Worm (Caenorhabditis elegans) whole organism, L3 larva: Measurements from ENCODE around the gene memi-2.

Experiments used
- R02D3.7 ChIP-seq: fragments of 150-350 bp; optimal IDR thresholded peaks from 2 replicates; lab custom pipeline; 2014; ENCODE audit warnings: missing biosample characterization, missing genetic modification characterization
- ZK546.5 ChIP-seq: sonication (generic microtip); optimal IDR thresholded peaks from 2 replicates; lab custom pipeline; 2017; ENCODE audit warnings: missing biosample characterization, missing genetic modification characterization
- aly-2 ChIP-seq: fragments of 150-350 bp; optimal IDR thresholded peaks from 2 replicates; lab custom pipeline; 2014; ENCODE audit warnings: missing biosample characterization, missing genetic modification characterization
- ama-1 ChIP-seq: fragments of 150-350 bp; optimal IDR thresholded peaks from 2 replicates; lab custom pipeline; 2018
- ceh-16 ChIP-seq: sonication (generic microtip); optimal IDR thresholded peaks from 2 replicates; lab custom pipeline; 2017; ENCODE audit warnings: missing biosample characterization, missing genetic modification characterization
- ceh-28 ChIP-seq: fragments of 150-350 bp; optimal IDR thresholded peaks from 2 replicates; lab custom pipeline; 2014; ENCODE audit warnings: missing biosample characterization, missing genetic modification reagents, missing genetic modification characterization
- ceh-82 ChIP-seq: fragments of 150-350 bp; optimal IDR thresholded peaks from 2 replicates; lab custom pipeline; 2014; ENCODE audit warnings: missing biosample characterization, missing genetic modification characterization
- ceh-9 ChIP-seq: sonication (generic microtip); optimal IDR thresholded peaks from 2 replicates; lab custom pipeline; 2018; ENCODE audit warnings: missing biosample characterization, missing genetic modification characterization
- egl-27 ChIP-seq: sonication (generic microtip); optimal IDR thresholded peaks from 4 replicates; lab custom pipeline; 2017; ENCODE audit warnings: missing biosample characterization, missing genetic modification reagents, missing genetic modification characterization
- egl-5 ChIP-seq: fragments of 150-350 bp; optimal IDR thresholded peaks from 2 replicates; lab custom pipeline; 2017; ENCODE audit warnings: missing biosample characterization, missing genetic modification reagents, missing genetic modification characterization, inconsistent platforms
- elt-1 ChIP-seq: fragments of 150-350 bp; optimal IDR thresholded peaks from 2 replicates; lab custom pipeline; 2014; ENCODE audit warnings: missing biosample characterization, missing genetic modification characterization
- elt-2 ChIP-seq: sonication (generic microtip); optimal IDR thresholded peaks from 2 replicates; lab custom pipeline; 2016; ENCODE audit warnings: missing genetic modification reagents, mild to moderate bottlenecking, missing genetic modification characterization, missing compliant biosample characterization
- eor-1 ChIP-seq, 2 experiments: fragments of 150-350 bp; optimal IDR thresholded peaks; 2 replicates each; lab custom pipeline; 2014 to 2018; ENCODE audit warnings: missing biosample characterization in 2 of 2, missing genetic modification characterization in 2 of 2
- fkh-10 ChIP-seq: sonication (generic microtip); optimal IDR thresholded peaks from 2 replicates; lab custom pipeline; 2017; ENCODE audit warnings: missing biosample characterization, missing genetic modification reagents, missing genetic modification characterization
- fkh-2 ChIP-seq: fragments of 150-350 bp; optimal IDR thresholded peaks from 2 replicates; lab custom pipeline; 2014; ENCODE audit warnings: missing biosample characterization, missing genetic modification reagents, missing genetic modification characterization
- fos-1 ChIP-seq: fragments of 150-350 bp; optimal IDR thresholded peaks from 2 replicates; lab custom pipeline; 2014; ENCODE audit warnings: missing biosample characterization, missing genetic modification characterization
- hmg-11 ChIP-seq: sonication (generic microtip); optimal IDR thresholded peaks from 2 replicates; lab custom pipeline; 2016; ENCODE audit warnings: missing genetic modification characterization, missing compliant biosample characterization
- jun-1 ChIP-seq: fragments of 150-350 bp; optimal IDR thresholded peaks from 2 replicates; lab custom pipeline; 2014; ENCODE audit warnings: missing biosample characterization, missing genetic modification reagents, missing genetic modification characterization
- lin-39 ChIP-seq: fragments of 150-350 bp; optimal IDR thresholded peaks from 2 replicates; lab custom pipeline; 2018; ENCODE audit warnings: missing biosample characterization, missing genetic modification reagents, missing genetic modification characterization
- lsy-12 ChIP-seq: sonication (generic microtip); optimal IDR thresholded peaks from 2 replicates; lab custom pipeline; 2016; ENCODE audit warnings: mild to moderate bottlenecking, missing genetic modification characterization, missing compliant biosample characterization
- mml-1 ChIP-seq: fragments of 150-350 bp; sonication (generic microtip); optimal IDR thresholded peaks from 3 replicates; lab custom pipeline; 2014; ENCODE audit warnings: missing biosample characterization, missing genetic modification characterization
- nfya-1 ChIP-seq: sonication (generic microtip); optimal IDR thresholded peaks from 2 replicates; lab custom pipeline; 2017; ENCODE audit warnings: missing genetic modification characterization, mild to moderate bottlenecking, missing compliant biosample characterization, antibody characterized with exemption, moderate library complexity; ENCODE audit not compliant: insufficient read depth
- nhr-11 ChIP-seq: fragments of 150-350 bp; optimal IDR thresholded peaks from 2 replicates; lab custom pipeline; 2014; ENCODE audit warnings: missing biosample characterization, missing genetic modification characterization
- nhr-23 ChIP-seq: fragments of 150-350 bp; optimal IDR thresholded peaks from 2 replicates; lab custom pipeline; 2014; ENCODE audit warnings: missing biosample characterization, missing genetic modification reagents, missing genetic modification characterization
- nhr-237 ChIP-seq: fragments of 150-350 bp; optimal IDR thresholded peaks from 2 replicates; lab custom pipeline; 2014; ENCODE audit warnings: missing biosample characterization, missing genetic modification characterization
- nhr-25 ChIP-seq: sonication (generic microtip); optimal IDR thresholded peaks from 2 replicates; lab custom pipeline; 2017; ENCODE audit warnings: missing biosample characterization, missing genetic modification characterization
- nhr-28 ChIP-seq: fragments of 150-350 bp; optimal IDR thresholded peaks from 2 replicates; lab custom pipeline; 2014; ENCODE audit warnings: missing biosample characterization, missing genetic modification characterization
- nhr-43 ChIP-seq: sonication (generic microtip); optimal IDR thresholded peaks from 2 replicates; lab custom pipeline; 2016; ENCODE audit warnings: mild to moderate bottlenecking, missing genetic modification characterization, missing compliant biosample characterization; ENCODE audit not compliant: poor library complexity, severe bottlenecking
- nhr-67 ChIP-seq: fragments of 150-350 bp; optimal IDR thresholded peaks from 2 replicates; lab custom pipeline; 2014; ENCODE audit warnings: missing biosample characterization, missing genetic modification characterization
- nhr-76 ChIP-seq: fragments of 150-350 bp; sonication (generic microtip); optimal IDR thresholded peaks from 5 replicates; lab custom pipeline; 2014; ENCODE audit warnings: missing biosample characterization, missing genetic modification characterization
- nhr-77 ChIP-seq: fragments of 150-350 bp; optimal IDR thresholded peaks from 2 replicates; lab custom pipeline; 2014; ENCODE audit warnings: missing biosample characterization, missing genetic modification characterization
- pha-4 ChIP-seq: fragments of 150-350 bp; optimal IDR thresholded peaks from 2 replicates; lab custom pipeline; 2014; ENCODE audit warnings: missing biosample characterization, missing genetic modification reagents, missing genetic modification characterization
- pqm-1 ChIP-seq: fragments of 150-350 bp; optimal IDR thresholded peaks from 2 replicates; lab custom pipeline; 2017; ENCODE audit warnings: missing biosample characterization, missing genetic modification characterization, inconsistent platforms
- sea-2 ChIP-seq: fragments of 150-350 bp; sonication (generic microtip); optimal IDR thresholded peaks from 4 replicates; lab custom pipeline; 2014; ENCODE audit warnings: missing biosample characterization, missing genetic modification reagents, missing genetic modification characterization
- skn-1 ChIP-seq: fragments of 150-350 bp; optimal IDR thresholded peaks from 2 replicates; lab custom pipeline; 2014; ENCODE audit warnings: missing biosample characterization, missing genetic modification characterization
- snpc-4 ChIP-seq: fragments of 150-350 bp; optimal IDR thresholded peaks from 2 replicates; lab custom pipeline; 2014; ENCODE audit warnings: missing biosample characterization, missing genetic modification characterization
- tbx-2 ChIP-seq: sonication (generic microtip); optimal IDR thresholded peaks from 2 replicates; lab custom pipeline; 2016; ENCODE audit warnings: mild to moderate bottlenecking, missing genetic modification characterization, missing compliant biosample characterization
- unc-39 ChIP-seq: sonication (generic microtip); optimal IDR thresholded peaks from 4 replicates; lab custom pipeline; 2017; ENCODE audit warnings: missing biosample characterization, missing genetic modification characterization
- unc-62 ChIP-seq: fragments of 150-350 bp; sonication (generic microtip); optimal IDR thresholded peaks from 4 replicates; lab custom pipeline; 2014; ENCODE audit warnings: missing biosample characterization, missing genetic modification reagents, missing genetic modification characterization
- zag-1 ChIP-seq: fragments of 150-350 bp; optimal IDR thresholded peaks from 2 replicates; lab custom pipeline; 2014; ENCODE audit warnings: missing biosample characterization, missing genetic modification characterization
- ztf-11 ChIP-seq: fragments of 150-350 bp; optimal IDR thresholded peaks from 2 replicates; lab custom pipeline; 2014; ENCODE audit warnings: missing biosample characterization, missing genetic modification characterization
- ztf-4 ChIP-seq: fragments of 150-350 bp; optimal IDR thresholded peaks from 2 replicates; lab custom pipeline; 2014; ENCODE audit warnings: missing biosample characterization, missing genetic modification characterization

The memi-2 gene

DNA sequence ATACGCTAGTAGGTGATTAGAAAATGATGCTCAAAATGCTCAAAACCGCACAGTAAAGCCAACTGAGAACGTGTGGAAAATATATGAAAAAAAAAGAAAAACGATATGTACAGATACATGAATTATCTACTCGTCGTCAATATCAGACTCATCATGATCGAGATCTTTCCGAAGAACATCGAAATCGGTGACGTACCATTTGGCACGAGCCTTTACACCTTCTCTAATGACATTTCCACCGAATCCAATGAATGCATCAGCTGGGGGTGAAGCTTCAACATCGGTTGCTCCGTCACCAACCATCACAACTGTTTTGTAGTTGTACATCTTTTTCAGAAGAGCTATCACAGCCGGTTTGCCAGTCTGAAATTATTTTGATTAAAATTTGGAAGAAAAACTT, 11.1 kb downstream of the memi-2 start:
- no peak for TF ChIP-seq nhr-28 (tag; lab: Kevin White, UChicago)
- no peak for TF ChIP-seq nhr-67 (tag; lab: Kevin White, UChicago)
- TF ChIP-seq ZK546.5 (tag; lab: Kevin White, UChicago): no peak
- TF ChIP-seq nhr-43: peak; percentile 36
- no peak for TF ChIP-seq nhr-76 (tag; lab: Kevin White, UChicago)
- TF ChIP-seq nhr-25 (tag; lab: Kevin White, UChicago): no peak

ce11 chrIV:13388779-13389178, 11.5 kb downstream of the memi-2 start:
- TF ChIP-seq pqm-1 (tag; lab: Kevin White, UChicago) (peak; percentile 19), ztf-4 (tag; lab: Kevin White, UChicago) (peak; percentile 76), nhr-237 (tag; lab: Kevin White, UChicago) (no peak), aly-2 (tag; lab: Kevin White, UChicago) (peak; percentile 49), nhr-43 (peak; percentile 54), nhr-77 (tag; lab: Kevin White, UChicago) (peak; percentile 40), hmg-11 (tag; lab: Kevin White, UChicago) (peak; percentile 3), lsy-12 (peak; percentile 51), snpc-4 (tag; lab: Kevin White, UChicago) (no peak), unc-62 (no peak), ama-1 (peak; percentile 80), jun-1 (tag; lab: Kevin White, UChicago) (peak; percentile 38), elt-1 (tag; lab: Kevin White, UChicago) (no peak), elt-2 (tag; lab: Kevin White, UChicago) (peak; percentile 12), lin-39 (tag; lab: Kevin White, UChicago) (no peak), nfya-1 (peak; percentile 9), nhr-25 (tag; lab: Kevin White, UChicago) (peak; percentile 0), nhr-23 (peak; percentile 35)

DNA sequence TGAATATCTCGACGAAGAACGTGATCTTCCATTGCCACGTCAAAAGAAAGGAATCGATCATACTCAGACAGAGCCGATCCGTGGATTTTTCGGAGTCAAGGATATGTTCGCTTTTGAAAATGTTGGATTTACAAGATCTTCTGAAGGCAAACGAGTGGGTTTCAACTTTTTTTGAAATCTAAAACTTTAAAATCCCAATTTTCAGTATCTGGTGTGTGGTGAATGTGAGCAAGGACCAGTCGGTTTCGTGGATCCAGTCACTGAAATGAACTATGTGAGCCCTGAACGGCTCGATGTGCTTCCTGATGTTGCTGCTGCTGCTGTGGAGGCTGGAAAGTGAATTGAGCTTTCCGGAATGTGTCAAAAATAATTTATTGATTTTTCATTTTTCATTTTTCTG, 13.4 kb downstream of the memi-2 start, which contains the start of gene lsm-3:
Gene lsm-3 (plus strand): TSS at position 301 of the 400 bp plus-strand sequence.
- no peak for TF ChIP-seq nhr-77 (tag; lab: Kevin White, UChicago)
- TF ChIP-seq elt-1 (tag; lab: Kevin White, UChicago): no peak
- no peak for TF ChIP-seq lin-39 (tag; lab: Kevin White, UChicago)
- no peak for TF ChIP-seq nfya-1
- TF ChIP-seq nhr-25 (tag; lab: Kevin White, UChicago): no peak
- TF ChIP-seq egl-27 (tag; lab: Kevin White, UChicago): no peak
- TF ChIP-seq eor-1 (tag; optimal IDR thresholded peaks at IDR 0.05; lab: Kevin White, UChicago): no peak
- no peak for TF ChIP-seq nhr-237 (tag; lab: Kevin White, UChicago)
- TF ChIP-seq mml-1 (tag; lab: Kevin White, UChicago): no peak
- TF ChIP-seq pqm-1 (tag; lab: Kevin White, UChicago): no peak
- no peak for TF ChIP-seq ceh-28 (tag; lab: Kevin White, UChicago)
- no peak for TF ChIP-seq jun-1 (tag; lab: Kevin White, UChicago)
- no peak for TF ChIP-seq skn-1 (tag; lab: Kevin White, UChicago)
- TF ChIP-seq tbx-2 (tag; lab: Kevin White, UChicago): no peak
- TF ChIP-seq zag-1 (tag; lab: Kevin White, UChicago): no peak

ce11 chrIV:13386043-13386442, 14.3 kb downstream of the memi-2 start, which contains the start of the genes Y62E10A.20, Y62E10A.23 and mdt-9:
TSS of gene Y62E10A.20 (minus strand) at chrIV:13386091.
TSS of gene Y62E10A.23 (plus strand) at chrIV:13386324.
TSS of gene mdt-9 (plus strand) at chrIV:13386380.
- TF ChIP-seq nhr-23: peak; percentile 81
- peak; percentile 82 for TF ChIP-seq nfya-1
- no peak for TF ChIP-seq lsy-12
- peak; percentile 28 for TF ChIP-seq elt-2 (tag; lab: Kevin White, UChicago)
- no peak for TF ChIP-seq ZK546.5 (tag; lab: Kevin White, UChicago)
- peak; percentile 9 for TF ChIP-seq ama-1
- TF ChIP-seq fos-1: no peak
- peak; percentile 87 for TF ChIP-seq pha-4 (tag; lab: Kevin White, UChicago)
- no peak for TF ChIP-seq nhr-11 (tag; lab: Kevin White, UChicago)
- no peak for TF ChIP-seq ceh-16
- no peak for TF ChIP-seq ceh-9 (tag; lab: Kevin White, UChicago)
- no peak for TF ChIP-seq mml-1 (tag; lab: Kevin White, UChicago)
- TF ChIP-seq jun-1 (tag; lab: Kevin White, UChicago): no peak
- no peak for TF ChIP-seq nhr-76 (tag; lab: Kevin White, UChicago)
- peak; percentile 53 for TF ChIP-seq R02D3.7 (tag; lab: Kevin White, UChicago)
- TF ChIP-seq skn-1 (tag; lab: Kevin White, UChicago): peak; percentile 32
- TF ChIP-seq zag-1 (tag; lab: Kevin White, UChicago): no peak
- no peak for TF ChIP-seq ztf-11 (tag; lab: Kevin White, UChicago)
- TF ChIP-seq nhr-237 (tag; lab: Kevin White, UChicago): no peak
- peak; percentile 70 for TF ChIP-seq lin-39 (tag; lab: Kevin White, UChicago)
- TF ChIP-seq hmg-11 (tag; lab: Kevin White, UChicago): peak; percentile 66
- TF ChIP-seq nhr-43: peak; percentile 43
- TF ChIP-seq nhr-25 (tag; lab: Kevin White, UChicago): peak; percentile 72
- TF ChIP-seq snpc-4 (tag; lab: Kevin White, UChicago): peak; percentile 11
- no peak for TF ChIP-seq nhr-28 (tag; lab: Kevin White, UChicago)
- peak; percentile 95 for TF ChIP-seq egl-5 (tag; lab: Kevin White, UChicago)
- TF ChIP-seq sea-2 (GFP tag; lab: Kevin White, UChicago): no peak
- TF ChIP-seq tbx-2 (tag; lab: Kevin White, UChicago): no peak
- TF ChIP-seq fkh-10 (GFP tag; lab: Kevin White, UChicago): peak; percentile 14
- no peak for TF ChIP-seq nhr-67 (tag; lab: Kevin White, UChicago)
- TF ChIP-seq unc-39 (tag; lab: Kevin White, UChicago): no peak
- TF ChIP-seq pqm-1 (tag; lab: Kevin White, UChicago): peak; percentile 9
- TF ChIP-seq fkh-2 (tag; lab: Kevin White, UChicago): no peak
- peak; percentile 54 for TF ChIP-seq ceh-28 (tag; lab: Kevin White, UChicago)
- TF ChIP-seq elt-1 (tag; lab: Kevin White, UChicago): no peak
- TF ChIP-seq ceh-82 (tag; lab: Kevin White, UChicago): no peak
